Fruit fly (Drosophila melanogaster) whole organism, pupa: Measurements from ENCODE around the gene CG2841.

Experiments
- CG10348 ChIP-seq: fragments of 200-800 bp; sonication (Bioruptor generic); IDR thresholded peaks from 2 replicates; pipeline ENCODE4 v1.3.6; 2022; ENCODE audit warnings: missing biosample characterization, missing genetic modification characterization
- CG12605 ChIP-seq: fragments of 200-800 bp; sonication (Bioruptor generic); IDR thresholded peaks from 2 replicates; pipeline ENCODE4 v1.3.6; 2022; ENCODE audit warnings: missing biosample characterization, missing genetic modification characterization
- CG13204 ChIP-seq: fragments of 200-800 bp; sonication (Bioruptor generic); optimal IDR thresholded peaks from 2 replicates; lab custom pipeline; 2018; ENCODE audit warnings: missing biosample characterization, mild to moderate bottlenecking, missing genetic modification characterization, moderate library complexity
- CG14655 ChIP-seq: fragments of 200-800 bp; sonication (Bioruptor generic); optimal IDR thresholded peaks from 3 replicates; lab custom pipeline; 2017; ENCODE audit warnings: mild to moderate bottlenecking, missing biosample characterization, missing genetic modification reagents, missing genetic modification characterization
- CG15710 ChIP-seq: fragments of 200-800 bp; sonication (Bioruptor generic); optimal IDR thresholded peaks from 2 replicates; lab custom pipeline; 2018; ENCODE audit warnings: missing biosample characterization, mild to moderate bottlenecking, missing genetic modification characterization, moderate library complexity
- CG17806 ChIP-seq: fragments of 200-800 bp; sonication (Bioruptor generic); optimal IDR thresholded peaks from 2 replicates; lab custom pipeline; 2018; ENCODE audit warnings: missing biosample characterization, mild to moderate bottlenecking, missing genetic modification characterization, moderate library complexity
- CG32121 ChIP-seq: fragments of 200-800 bp; sonication (Bioruptor generic); IDR thresholded peaks from 2 replicates; pipeline ENCODE4 v1.3.6; 2022; ENCODE audit warnings: missing biosample characterization, missing genetic modification characterization
- CG34367 ChIP-seq: fragments of 200-800 bp; sonication (Bioruptor generic); optimal IDR thresholded peaks from 2 replicates; lab custom pipeline; 2018; ENCODE audit warnings: missing biosample characterization, mild to moderate bottlenecking, missing genetic modification characterization
- CG4496 ChIP-seq: fragments of 200-800 bp; sonication (Bioruptor generic); IDR thresholded peaks from 3 replicates; pipeline ENCODE4 v1.3.6; 2022; ENCODE audit warnings: missing biosample characterization, missing genetic modification characterization
- CG8159 ChIP-seq: fragments of 200-800 bp; sonication (Bioruptor generic); optimal IDR thresholded peaks from 3 replicates; lab custom pipeline; 2018; ENCODE audit warnings: missing biosample characterization, mild to moderate bottlenecking, missing genetic modification characterization, moderate library complexity
- CG8301 ChIP-seq: fragments of 200-800 bp; sonication (Bioruptor generic); optimal IDR thresholded peaks from 2 replicates; lab custom pipeline; 2018; ENCODE audit warnings: missing biosample characterization, mild to moderate bottlenecking, missing genetic modification characterization
- CG9948 ChIP-seq: fragments of 200-800 bp; sonication (Bioruptor generic); optimal IDR thresholded peaks from 2 replicates; lab custom pipeline; 2018; ENCODE audit warnings: missing biosample characterization, mild to moderate bottlenecking, missing genetic modification characterization, moderate library complexity
- D1 ChIP-seq: fragments of 200-800 bp; sonication (Bioruptor generic); optimal IDR thresholded peaks from 2 replicates; lab custom pipeline; 2018; ENCODE audit warnings: missing biosample characterization, mild to moderate bottlenecking, missing genetic modification characterization, moderate library complexity
- EcR ChIP-seq: fragments of 200-800 bp; sonication (Bioruptor generic); optimal IDR thresholded peaks from 3 replicates; lab custom pipeline; 2019; ENCODE audit warnings: missing biosample characterization, missing genetic modification characterization, mild to moderate bottlenecking, moderate library complexity, missing genetic modification reagents
- Ets98B ChIP-seq: fragments of 200-800 bp; sonication (Bioruptor generic); IDR thresholded peaks from 2 replicates; pipeline ENCODE4 v1.3.6; 2022; ENCODE audit warnings: missing biosample characterization, missing genetic modification characterization
- Pif1A ChIP-seq: fragments of 200-800 bp; sonication (Bioruptor generic); optimal IDR thresholded peaks from 3 replicates; lab custom pipeline; 2016; ENCODE audit warnings: missing biosample characterization, missing genetic modification characterization
- Pif1B ChIP-seq: fragments of 200-800 bp; sonication (Bioruptor generic); optimal IDR thresholded peaks from 3 replicates; lab custom pipeline; 2016; ENCODE audit warnings: missing biosample characterization, missing genetic modification characterization
- Snoo ChIP-seq: fragments of 200-800 bp; sonication (Bioruptor generic); optimal IDR thresholded peaks from 3 replicates; lab custom pipeline; 2017; ENCODE audit warnings: missing biosample characterization, mild to moderate bottlenecking, missing genetic modification characterization, inconsistent platforms
- fd96Ca ChIP-seq: fragments of 200-800 bp; sonication (Bioruptor generic); IDR thresholded peaks from 3 replicates; pipeline ENCODE4 v1.3.6; 2022; ENCODE audit warnings: missing biosample characterization, missing genetic modification characterization
- gl ChIP-seq: fragments of 200-800 bp; sonication (Bioruptor generic); optimal IDR thresholded peaks from 2 replicates; lab custom pipeline; 2018; ENCODE audit warnings: missing biosample characterization, mild to moderate bottlenecking, missing genetic modification characterization
- rn ChIP-seq: fragments of 200-800 bp; sonication (Bioruptor generic); IDR thresholded peaks from 2 replicates; pipeline ENCODE4 v1.3.6; 2022; ENCODE audit warnings: missing biosample characterization, missing genetic modification characterization

Gene CG2841

dm6 chrX:2366171-2366570, at the start of gene CG2841:
Gene CG2841 (minus strand): TSS chrX:2366356.
- no peak for TF ChIP-seq CG17806 (tag; lab: Kevin White, UChicago)
- TF ChIP-seq CG10348 (GFP tag; lab: Robert Waterston, UW) = no peak
- TF ChIP-seq CG4496 (GFP tag; lab: Robert Waterston, UW) = peak; percentile 68
- TF ChIP-seq fd96Ca = no peak
- no peak for TF ChIP-seq EcR (GFP tag; lab: Kevin White, UChicago)
- no peak for TF ChIP-seq CG12605 (GFP tag; lab: Robert Waterston, UW)
- TF ChIP-seq gl = no peak
- no peak for TF ChIP-seq Pif1B (GFP tag; lab: Kevin White, UChicago)
- no peak for TF ChIP-seq Ets98B (GFP tag; lab: Robert Waterston, UW)
- no peak for TF ChIP-seq Snoo (tag; lab: Kevin White, UChicago)
- TF ChIP-seq CG14655 (GFP tag; lab: Kevin White, UChicago) = no peak
- 0 out of 2 replicates have a peak, but pooled peaks have one; percentile 6 for TF ChIP-seq CG32121 (GFP tag; lab: Robert Waterston, UW)
- no peak for TF ChIP-seq CG9948
- TF ChIP-seq rn (GFP tag; lab: Robert Waterston, UW) = no peak
- TF ChIP-seq CG8301 (tag; lab: Kevin White, UChicago) = no peak
- TF ChIP-seq CG34367 = no peak
- no peak for TF ChIP-seq CG8159
- no peak for TF ChIP-seq CG15710 (tag; lab: Kevin White, UChicago)
- peak; percentile 50 for TF ChIP-seq CG13204 (GFP tag; lab: Kevin White, UChicago)
- TF ChIP-seq Pif1A (GFP tag; lab: Kevin White, UChicago) = no peak
- no peak for TF ChIP-seq D1 (tag; lab: Kevin White, UChicago)

dm6 chrX:2410805-2411204, 44.6 kb upstream of the CG2841 start, which contains the start of gene CG12496:
Gene CG12496 (minus strand): TSS chrX:2410901.
- no peak for TF ChIP-seq CG13204 (GFP tag; lab: Kevin White, UChicago)
- TF ChIP-seq Snoo (tag; lab: Kevin White, UChicago) = no peak
- TF ChIP-seq CG34367 = no peak

dm6 chrX:2408675-2409163, 42.6 kb upstream of the CG2841 start:
- TF ChIP-seq Snoo (tag; lab: Kevin White, UChicago) (no peak), CG12605 (GFP tag; lab: Robert Waterston, UW) (no peak), EcR (GFP tag; lab: Kevin White, UChicago) (no peak), D1 (tag; lab: Kevin White, UChicago) (no peak), Pif1A (GFP tag; lab: Kevin White, UChicago) (no peak), Ets98B (GFP tag; lab: Robert Waterston, UW) (no peak), gl (no peak), CG13204 (GFP tag; lab: Kevin White, UChicago) (no peak), CG9948 (no peak)

dm6 chrX:2399438-2399837, 33.3 kb upstream of the CG2841 start:
- no peak for TF ChIP-seq CG32121 (GFP tag; lab: Robert Waterston, UW)
- no peak for TF ChIP-seq D1 (tag; lab: Kevin White, UChicago)
- TF ChIP-seq fd96Ca = no peak
- no peak for TF ChIP-seq CG10348 (GFP tag; lab: Robert Waterston, UW)
- TF ChIP-seq Pif1A (GFP tag; lab: Kevin White, UChicago) = no peak
- no peak for TF ChIP-seq EcR (GFP tag; lab: Kevin White, UChicago)
- no peak for TF ChIP-seq gl
- no peak for TF ChIP-seq CG14655 (GFP tag; lab: Kevin White, UChicago)
- no peak for TF ChIP-seq CG34367
- TF ChIP-seq CG4496 (GFP tag; lab: Robert Waterston, UW) = no peak

dm6 chrX:2396204-2396882, 30.2 kb upstream of the CG2841 start:
- TF ChIP-seq D1 (tag; lab: Kevin White, UChicago) (no peak), rn (GFP tag; lab: Robert Waterston, UW) (no peak), Pif1A (GFP tag; lab: Kevin White, UChicago) (peak; percentile 31), Snoo (tag; lab: Kevin White, UChicago) (no peak), fd96Ca (no peak), CG9948 (peak; percentile 40), CG4496 (GFP tag; lab: Robert Waterston, UW) (no peak), CG8159 (peak; percentile 52), CG12605 (GFP tag; lab: Robert Waterston, UW) (no peak), gl (no peak), EcR (GFP tag; lab: Kevin White, UChicago) (no peak), CG13204 (GFP tag; lab: Kevin White, UChicago) (peak; percentile 28), CG8301 (tag; lab: Kevin White, UChicago) (peak; percentile 25), CG17806 (tag; lab: Kevin White, UChicago) (peak; percentile 33), CG15710 (tag; lab: Kevin White, UChicago) (peak; percentile 48), CG10348 (GFP tag; lab: Robert Waterston, UW) (no peak), Ets98B (GFP tag; lab: Robert Waterston, UW) (no peak), CG14655 (GFP tag; lab: Kevin White, UChicago) (peak; percentile 52), CG34367 (peak; percentile 33), Pif1B (GFP tag; lab: Kevin White, UChicago) (peak; percentile 39), CG32121 (GFP tag; lab: Robert Waterston, UW) (no peak)

- TF ChIP-seq D1 (tag; lab: Kevin White, UChicago) (no peak), Pif1B (GFP tag; lab: Kevin White, UChicago) (no peak), fd96Ca (no peak), CG17806 (tag; lab: Kevin White, UChicago) (no peak), gl (no peak), CG34367 (no peak), rn (GFP tag; lab: Robert Waterston, UW) (no peak), Pif1A (GFP tag; lab: Kevin White, UChicago) (no peak), CG13204 (GFP tag; lab: Kevin White, UChicago) (no peak), CG4496 (GFP tag; lab: Robert Waterston, UW) (no peak)
Observed at dm6 chrX:2394516-2394915, 28.4 kb upstream of the CG2841 start.
